Worm (Caenorhabditis elegans): ENCODE data around the gene flp-23.
A peak's percentile ranks its signal among the peaks of the same experiment; 100 is the strongest.

Gene flp-23

ce11 chrIII:8656055-8656454 is 5.5 kb downstream of the flp-23 start:
- no peak for TF ChIP-seq tbx-8 (GFP tag; optimal IDR thresholded peaks at IDR 0.05)
- no peak for TF ChIP-seq unc-39 (tag; optimal IDR thresholded peaks at IDR 0.05)
- TF ChIP-seq blmp-1 (tag; optimal IDR thresholded peaks at IDR 0.05) = no peak
- TF ChIP-seq nhr-2 (tag; optimal IDR thresholded peaks at IDR 0.05) = no peak
- TF ChIP-seq flh-1 (GFP tag; optimal IDR thresholded peaks at IDR 0.05) = no peak
- TF ChIP-seq drap-1 (GFP tag; optimal IDR thresholded peaks at IDR 0.05) = no peak
- no peak for TF ChIP-seq ceh-83 (GFP tag; optimal IDR thresholded peaks at IDR 0.05)

ce11 chrIII:8656957-8657356 is 6.4 kb downstream of the flp-23 start:
- TF ChIP-seq sem-2 (GFP tag; optimal IDR thresholded peaks at IDR 0.05) (no peak), nhr-76 (tag; optimal IDR thresholded peaks at IDR 0.05) (no peak), unc-120 (tag; optimal IDR thresholded peaks at IDR 0.05; ENCODE audit: poor library complexity, severe bottlenecking) (no peak), cnd-1 (tag; optimal IDR thresholded peaks at IDR 0.05) (no peak), lin-13 (tag; optimal IDR thresholded peaks at IDR 0.05) (no peak), nhr-12 (tag; optimal IDR thresholded peaks at IDR 0.05) (no peak), flh-1 (GFP tag; optimal IDR thresholded peaks at IDR 0.05) (no peak), mab-5 (tag; optimal IDR thresholded peaks at IDR 0.05) (no peak)

- TF ChIP-seq zip-8 (tag; optimal IDR thresholded peaks at IDR 0.05) (no peak), flh-1 (GFP tag; optimal IDR thresholded peaks at IDR 0.05) (no peak), nhr-237 (tag; optimal IDR thresholded peaks at IDR 0.05) (no peak), ceh-39 (tag; optimal IDR thresholded peaks at IDR 0.05) (no peak), lin-32 (GFP tag; optimal IDR thresholded peaks at IDR 0.05) (no peak), ztf-11 (tag; optimal IDR thresholded peaks at IDR 0.05) (no peak), sem-2 (GFP tag; optimal IDR thresholded peaks at IDR 0.05) (no peak), unc-62 (GFP tag; optimal IDR thresholded peaks at IDR 0.05) (no peak), hlh-1 (tag; optimal IDR thresholded peaks at IDR 0.05) (no peak)
These were observed 7.3 kb downstream of the flp-23 start for ce11 chrIII:8657676-8658366.

DNA sequence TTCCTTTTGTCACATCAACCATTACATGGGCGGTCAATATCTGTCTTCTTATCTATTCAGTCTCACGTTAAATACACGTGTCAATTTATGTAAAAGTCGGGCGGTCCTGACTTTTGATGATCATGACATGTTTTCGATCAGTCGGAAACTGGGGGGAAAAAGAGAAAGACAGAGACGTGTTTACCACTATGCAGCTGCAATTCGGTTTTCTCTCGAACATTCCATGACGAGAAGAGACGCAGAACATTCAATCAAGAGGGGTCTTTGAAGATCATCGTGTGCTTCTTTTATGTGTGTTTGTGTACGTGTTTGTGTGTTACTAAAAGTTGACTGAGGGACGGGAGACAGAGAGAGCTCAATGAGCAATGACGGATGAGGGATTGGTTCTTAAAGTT is 7.8 kb downstream of the flp-23 start:
- TF ChIP-seq elt-1 (tag; optimal IDR thresholded peaks at IDR 0.05; ENCODE audit: borderline replicate concordance, insufficient read depth) (no peak), nhr-12 (tag; optimal IDR thresholded peaks at IDR 0.05) (no peak), lsy-2 (tag; optimal IDR thresholded peaks at IDR 0.05) (no peak), sptf-1 (tag; optimal IDR thresholded peaks at IDR 0.05) (no peak), nhr-76 (tag; optimal IDR thresholded peaks at IDR 0.05) (no peak), ham-2 (GFP tag; optimal IDR thresholded peaks at IDR 0.05) (no peak), ces-1 (GFP tag; optimal IDR thresholded peaks at IDR 0.05) (peak; percentile 48), snpc-4 (tag; optimal IDR thresholded peaks at IDR 0.05) (no peak), drap-1 (GFP tag; optimal IDR thresholded peaks at IDR 0.05) (no peak), lin-13 (tag; optimal IDR thresholded peaks at IDR 0.05) (no peak), mls-2 (tag; optimal IDR thresholded peaks at IDR 0.05) (no peak), ceh-39 (tag; optimal IDR thresholded peaks at IDR 0.05) (no peak), zip-8 (tag; optimal IDR thresholded peaks at IDR 0.05) (no peak), unc-120 (tag; optimal IDR thresholded peaks at IDR 0.05; ENCODE audit: poor library complexity, severe bottlenecking) (peak; percentile 59), nhr-2 (tag; optimal IDR thresholded peaks at IDR 0.05) (no peak), ceh-43 (GFP tag; optimal IDR thresholded peaks at IDR 0.05) (no peak), cnd-1 (tag; optimal IDR thresholded peaks at IDR 0.05) (no peak), ceh-83 (GFP tag; optimal IDR thresholded peaks at IDR 0.05) (no peak), unc-39 (tag; optimal IDR thresholded peaks at IDR 0.05) (no peak), nhr-28 (tag; optimal IDR thresholded peaks at IDR 0.05) (no peak), mep-1 (tag; optimal IDR thresholded peaks at IDR 0.05) (peak; percentile 46), ztf-11 (tag; optimal IDR thresholded peaks at IDR 0.05) (no peak), lin-32 (GFP tag; optimal IDR thresholded peaks at IDR 0.05) (no peak), nhr-237 (tag; optimal IDR thresholded peaks at IDR 0.05) (peak; percentile 43), bed-3 (GFP tag; optimal IDR thresholded peaks at IDR 0.05) (no peak), M03D4.4 (tag; optimal IDR thresholded peaks at IDR 0.05) (no peak), elt-3 (tag; optimal IDR thresholded peaks at IDR 0.05) (peak; percentile 21), sem-2 (GFP tag; optimal IDR thresholded peaks at IDR 0.05) (no peak), pha-4 (tag; optimal IDR thresholded peaks at IDR 0.05) (no peak), flh-1 (GFP tag; optimal IDR thresholded peaks at IDR 0.05) (no peak), blmp-1 (tag; optimal IDR thresholded peaks at IDR 0.05) (no peak), unc-62 (GFP tag; optimal IDR thresholded peaks at IDR 0.05) (peak; percentile 97), hlh-1 (tag; optimal IDR thresholded peaks at IDR 0.05) (peak; percentile 38)
